Worm (Caenorhabditis elegans): Measurements from ENCODE around the gene B0462.5.
"Not testable (repeated sequence)": the region's sequence is repeated elsewhere in the genome, so short reads cannot be mapped to it uniquely, and the experiment has no call there.

B0462.5 gene

ce11 chrV:18324525-18324924 lies 1.4 kb upstream of the B0462.5 start:
- TF ChIP-seq snpc-1.2 (GFP tag; IDR thresholded peaks at IDR 0.05) (no peak), nhr-42 (GFP tag; IDR thresholded peaks at IDR 0.05) (no peak), F26F4.8 (GFP tag; conservative IDR thresholded peaks at IDR 0.05) (no peak), ceh-44 (GFP tag; IDR thresholded peaks at IDR 0.05) (no peak), nhr-28 (tag; optimal IDR thresholded peaks at IDR 0.05) (peak; percentile 48), gei-8 (GFP tag; optimal IDR thresholded peaks at IDR 0.05) (no peak), D1046.2 (GFP tag; IDR thresholded peaks at IDR 0.05) (no peak), nhr-237 (tag; optimal IDR thresholded peaks at IDR 0.05) (no peak), lsy-2 (tag; optimal IDR thresholded peaks at IDR 0.05) (no peak), php-3 (GFP tag; IDR thresholded peaks at IDR 0.05) (0 out of 2 replicates have a peak, but pooled peaks have one; percentile 18), hlh-11 (tag; optimal IDR thresholded peaks at IDR 0.05) (peak; percentile 39), F44E2.7 (GFP tag; IDR thresholded peaks at IDR 0.05) (no peak), fos-1 (tag; optimal IDR thresholded peaks at IDR 0.05) (no peak), pqm-1 (tag; optimal IDR thresholded peaks at IDR 0.05) (peak; percentile 66), aly-2 (tag; optimal IDR thresholded peaks at IDR 0.05) (no peak), Y75B8A.6 (GFP tag; IDR thresholded peaks at IDR 0.05) (no peak), tag-97 (GFP tag; IDR thresholded peaks at IDR 0.05) (no peak), nhr-25 (tag; optimal IDR thresholded peaks at IDR 0.05; ENCODE audit: borderline replicate concordance, insufficient read depth) (no peak), fkh-10 (GFP tag; optimal IDR thresholded peaks at IDR 0.05) (no peak), nhr-102 (tag; optimal IDR thresholded peaks at IDR 0.05) (no peak), mdl-1 (tag; optimal IDR thresholded peaks at IDR 0.05) (no peak), mdt-29 (GFP tag; IDR thresholded peaks at IDR 0.05) (no peak), dmd-6 (GFP tag; IDR thresholded peaks at IDR 0.05) (peak; percentile 55), cey-2 (tag; optimal IDR thresholded peaks at IDR 0.05; ENCODE audit: borderline replicate concordance, insufficient read depth) (no peak), vab-7 (GFP tag; IDR thresholded peaks at IDR 0.05) (no peak), F49E8.2 (tag; optimal IDR thresholded peaks at IDR 0.05; ENCODE audit: borderline replicate concordance) (no peak), Y105C5A.15 (GFP tag; IDR thresholded peaks at IDR 0.05) (no peak)

DNA sequence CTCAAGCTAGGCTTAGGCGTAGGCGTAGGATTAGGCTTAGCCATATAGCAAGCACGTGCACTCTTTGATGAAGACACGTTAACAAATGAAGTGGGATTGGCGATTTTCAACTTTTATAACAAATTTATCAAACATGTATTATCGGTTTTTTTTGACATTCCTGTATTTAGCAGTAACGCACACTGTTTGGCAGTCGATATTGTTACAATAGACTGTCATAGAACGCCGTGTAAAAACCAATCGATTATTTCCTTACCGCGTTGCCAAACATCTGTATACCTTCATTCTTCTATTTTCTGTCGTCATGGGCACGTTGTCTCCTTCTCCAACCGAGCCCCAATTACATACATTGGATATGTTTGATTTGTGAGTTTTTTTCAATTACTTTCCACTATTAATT lies 4.8 kb downstream of the B0462.5 start, which contains the start of gene fbxb-119:
Gene fbxb-119, plus strand, starts transcription at position 301 of the 400 bp plus-strand sequence.
- TF ChIP-seq daf-12 (tag; optimal IDR thresholded peaks at IDR 0.05) (no peak), unc-62 (GFP tag; optimal IDR thresholded peaks at IDR 0.05 in 1 of 2) (peak in 1 of 2 experiments; percentile 23), unc-62 (tag; optimal IDR thresholded peaks at IDR 0.05) (no peak), Y75B8A.6 (GFP tag; IDR thresholded peaks at IDR 0.05) (no peak)

ce11 chrV:18302414-18302813 lies 20.7 kb downstream of the B0462.5 start, which contains the start of gene Y51A2A.6:
Y51A2A.6 (plus strand) TSS chrV:18302714.
- TF ChIP-seq saeg-2 (GFP tag; IDR thresholded peaks at IDR 0.05); pqm-1 (tag; optimal IDR thresholded peaks at IDR 0.05); nhr-102 (tag; optimal IDR thresholded peaks at IDR 0.05): not testable (repeated sequence)

- no peak for TF ChIP-seq rbr-2 (tag; optimal IDR thresholded peaks at IDR 0.05)
- TF ChIP-seq unc-62 (GFP tag; optimal IDR thresholded peaks at IDR 0.05 in 1 of 2), result peak in 1 of 2 experiments; percentile 96
- no peak for TF ChIP-seq unc-62 (tag; optimal IDR thresholded peaks at IDR 0.05)
Measured at ce11 chrV:18299313-18299712, 23.8 kb downstream of the B0462.5 start.

- no peak for TF ChIP-seq hlh-30 (tag; optimal IDR thresholded peaks at IDR 0.05; ENCODE audit: insufficient read depth)
- TF ChIP-seq saeg-2 (GFP tag; IDR thresholded peaks at IDR 0.05), result no peak
Measured at ce11 chrV:18298506-18298905, 24.6 kb downstream of the B0462.5 start, which contains the start of gene Y51A2A.5. Y51A2A.5 (plus strand) TSS chrV:18298806.

Measured in whole organism, L4 larva.